Fruit fly (Drosophila melanogaster): ENCODE data around the gene wts.

wts gene

dm6 chr3R:30802779-30803178 lies 3.6 kb downstream of the wts start (continued):
- TF ChIP-seq luna (GFP tag; optimal IDR thresholded peaks at IDR 0.05): no peak
- TF ChIP-seq tna (GFP tag; IDR thresholded peaks at IDR 0.05; ENCODE audit: partially characterized antibody): no peak
- TF ChIP-seq Ada2b (GFP tag; IDR thresholded peaks at IDR 0.05): 0 out of 2 replicates have a peak, but pooled peaks have one; percentile 32
- TF ChIP-seq CG7271 (tag; optimal IDR thresholded peaks at IDR 0.05): no peak
- no peak for TF ChIP-seq CG4707 (GFP tag; optimal IDR thresholded peaks at IDR 0.05)
- TF ChIP-seq NK7.1 (GFP tag; optimal IDR thresholded peaks at IDR 0.05): no peak
- TF ChIP-seq dmrt11E (tag; optimal IDR thresholded peaks at IDR 0.05): no peak
- TF ChIP-seq dati (GFP tag; IDR thresholded peaks at IDR 0.05): no peak
- TF ChIP-seq CG3838 (GFP tag; optimal IDR thresholded peaks at IDR 0.05): no peak
- no peak for TF ChIP-seq Oli (tag; optimal IDR thresholded peaks at IDR 0.05)
- no peak for TF ChIP-seq nerfin-2 (GFP tag; IDR thresholded peaks at IDR 0.05; ENCODE audit: partially characterized antibody)
- TF ChIP-seq CTCF (GFP tag; optimal IDR thresholded peaks at IDR 0.05): no peak
- TF ChIP-seq CG18262 (tag; optimal IDR thresholded peaks at IDR 0.05): no peak
- no peak for TF ChIP-seq GATAe (GFP tag; conservative IDR thresholded peaks at IDR 0.05)
- peak; percentile 12 for TF ChIP-seq CG2120 (GFP tag; optimal IDR thresholded peaks at IDR 0.05)
- no peak for TF ChIP-seq usp (GFP tag; optimal IDR thresholded peaks at IDR 0.05)
- TF ChIP-seq Antp (GFP tag; optimal IDR thresholded peaks at IDR 0.05): no peak
- no peak for TF ChIP-seq en (GFP tag; optimal IDR thresholded peaks at IDR 0.05)
- no peak for TF ChIP-seq bbx (GFP tag; IDR thresholded peaks at IDR 0.05; ENCODE audit: partially characterized antibody)
- TF ChIP-seq ac (GFP tag; optimal IDR thresholded peaks at IDR 0.05): no peak
- peak; percentile 51 for TF ChIP-seq CG12236 (GFP tag; optimal IDR thresholded peaks at IDR 0.05)
- peak; percentile 78 for TF ChIP-seq Med (GFP tag)
- peak; percentile 48 for TF ChIP-seq CG17912 (GFP tag; optimal IDR thresholded peaks at IDR 0.05)
- TF ChIP-seq sqz (GFP tag; optimal IDR thresholded peaks at IDR 0.05): no peak
- TF ChIP-seq trh (GFP tag; optimal IDR thresholded peaks at IDR 0.05): no peak
- no peak for TF ChIP-seq HmgZ (tag; optimal IDR thresholded peaks at IDR 0.05)
- TF ChIP-seq CG10147 (GFP tag; optimal IDR thresholded peaks at IDR 0.05): no peak
- TF ChIP-seq da (GFP tag; optimal IDR thresholded peaks at IDR 0.05): no peak
- no peak for TF ChIP-seq jumu (GFP tag; optimal IDR thresholded peaks at IDR 0.05)
- no peak for TF ChIP-seq Ravus (GFP tag; IDR thresholded peaks at IDR 0.05)
- no peak for TF ChIP-seq prd (optimal IDR thresholded peaks at IDR 0.05)
- TF ChIP-seq prd (GFP tag; IDR thresholded peaks at IDR 0.05): no peak
- TF ChIP-seq H2.0 (GFP tag; IDR thresholded peaks at IDR 0.05): no peak
- TF ChIP-seq otp (GFP tag; IDR thresholded peaks at IDR 0.05): no peak
- TF ChIP-seq Mes4 (GFP tag; optimal IDR thresholded peaks at IDR 0.05): no peak
- no peak for TF ChIP-seq sd (tag; optimal IDR thresholded peaks at IDR 0.05)
- no peak for TF ChIP-seq Oaz (GFP tag; IDR thresholded peaks at IDR 0.05)
- TF ChIP-seq Poxn (GFP tag; IDR thresholded peaks at IDR 0.05): no peak
- no peak for TF ChIP-seq CG34224 (GFP tag; IDR thresholded peaks at IDR 0.05; ENCODE audit: partially characterized antibody)
- TF ChIP-seq Deaf1 (tag; optimal IDR thresholded peaks at IDR 0.05): no peak
- TF ChIP-seq pzg (GFP tag; optimal IDR thresholded peaks at IDR 0.05): no peak
- no peak for TF ChIP-seq exex (tag; optimal IDR thresholded peaks at IDR 0.05)
- TF ChIP-seq ATbp (GFP tag; optimal IDR thresholded peaks at IDR 0.05): peak; percentile 43
- no peak for TF ChIP-seq crc (GFP tag; optimal IDR thresholded peaks at IDR 0.05)
- no peak for TF ChIP-seq kah (GFP tag; optimal IDR thresholded peaks at IDR 0.05)
- no peak; the same call in 1 of the 2 replicates for TF ChIP-seq lmd (GFP tag; IDR thresholded peaks at IDR 0.05)
- no peak for TF ChIP-seq zen2 (GFP tag; IDR thresholded peaks at IDR 0.05; ENCODE audit: partially characterized antibody)
- TF ChIP-seq tup (GFP tag; optimal IDR thresholded peaks at IDR 0.05): no peak

Data from whole organism, embryonic.